Worm (Caenorhabditis elegans) whole organism, L4/young adult: ENCODE data around the gene cyp-35B3.

ENCODE experiments used
- W03F9.2 ChIP-seq: fragments of 150-350 bp; optimal IDR thresholded peaks from 2 replicates; lab custom pipeline; 2014; ENCODE audit warnings: missing biosample characterization, missing genetic modification characterization
- dao-5 ChIP-seq: sonication (generic microtip); optimal IDR thresholded peaks from 2 replicates; lab custom pipeline; 2016; ENCODE audit warnings: missing genotype, missing genetic modification characterization, moderate library complexity, missing compliant biosample characterization
- him-1 ChIP-seq: sonication (generic microtip); optimal IDR thresholded peaks from 2 replicates; lab custom pipeline; 2016; ENCODE audit warnings: missing genotype, missing genetic modification reagents, missing genetic modification characterization, missing compliant biosample characterization

ce11 chrV:3969664-3970063 is 24.5 kb downstream of the cyp-35B3 start:
- TF ChIP-seq him-1 (tag; lab: Kevin White, UChicago) = no peak
- no peak for TF ChIP-seq W03F9.2 (tag; lab: Kevin White, UChicago)
- no peak for TF ChIP-seq dao-5 (tag; lab: Kevin White, UChicago)
